Fruit fly (Drosophila melanogaster): ENCODE results near the gene Chc.

DNA sequence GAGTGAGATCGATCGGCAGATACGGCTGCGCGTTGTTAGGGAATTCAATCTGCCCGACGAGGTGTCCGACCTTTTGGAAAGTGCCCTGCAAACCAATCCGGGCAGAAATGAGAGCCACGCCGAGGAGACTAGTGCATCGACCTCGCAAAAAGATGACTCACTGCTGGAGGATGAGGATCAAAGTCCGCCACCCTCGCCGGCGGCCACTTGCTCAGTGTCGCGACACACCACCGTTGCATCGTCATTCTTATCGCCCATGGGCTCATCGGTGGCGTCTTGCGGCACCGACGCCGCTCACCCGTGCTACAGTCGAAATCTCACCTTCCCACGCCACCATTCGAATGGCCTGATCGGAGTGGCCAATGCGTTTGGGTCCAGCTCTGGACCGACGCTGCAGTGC lies 39.1 kb upstream of the Chc start:
- no peak for TF ChIP-seq Pif1B (GFP tag; optimal IDR thresholded peaks at IDR 0.05)
- no peak for TF ChIP-seq CG14655 (GFP tag; optimal IDR thresholded peaks at IDR 0.05)
- TF ChIP-seq Ets98B (GFP tag; IDR thresholded peaks at IDR 0.05), result no peak
- TF ChIP-seq CG13204 (GFP tag; optimal IDR thresholded peaks at IDR 0.05), result no peak
- TF ChIP-seq fd96Ca (GFP tag; IDR thresholded peaks at IDR 0.05), result no peak
